Worm (Caenorhabditis elegans): Measurements from ENCODE around the gene B0361.9.

DNA sequence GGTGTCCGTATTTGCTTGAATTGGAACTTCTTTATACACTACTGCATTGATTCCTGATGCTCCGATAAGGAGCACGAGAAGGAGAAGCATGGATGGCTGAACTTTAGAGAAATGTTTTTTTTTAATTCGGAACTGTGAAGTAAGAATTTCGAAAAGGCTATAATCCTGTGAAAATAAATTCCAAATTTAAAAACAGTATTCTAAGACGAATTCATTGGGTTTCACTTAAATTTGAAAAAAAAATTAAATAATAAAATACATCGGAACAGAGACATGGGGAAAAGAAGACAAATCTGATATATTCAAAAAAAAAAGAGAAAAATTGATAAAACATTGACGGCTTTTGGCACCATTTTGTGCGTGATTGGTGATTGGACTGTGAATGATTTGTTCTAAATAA lies 13.6 kb downstream of the B0361.9 start, which contains the start of gene pho-5:
- no peak for TF ChIP-seq mep-1 (tag; optimal IDR thresholded peaks at IDR 0.05)
- TF ChIP-seq elt-3 (tag; optimal IDR thresholded peaks at IDR 0.05), result no peak
- TF ChIP-seq zip-8 (tag; optimal IDR thresholded peaks at IDR 0.05), result no peak
- TF ChIP-seq snpc-4 (tag; optimal IDR thresholded peaks at IDR 0.05), result no peak
- TF ChIP-seq ceh-39 (tag; optimal IDR thresholded peaks at IDR 0.05), result no peak
- TF ChIP-seq nhr-76 (tag; optimal IDR thresholded peaks at IDR 0.05), result no peak
- TF ChIP-seq unc-62 (GFP tag; optimal IDR thresholded peaks at IDR 0.05), result no peak
